Worm (Caenorhabditis elegans): ENCODE data around the gene del-8.

DNA sequence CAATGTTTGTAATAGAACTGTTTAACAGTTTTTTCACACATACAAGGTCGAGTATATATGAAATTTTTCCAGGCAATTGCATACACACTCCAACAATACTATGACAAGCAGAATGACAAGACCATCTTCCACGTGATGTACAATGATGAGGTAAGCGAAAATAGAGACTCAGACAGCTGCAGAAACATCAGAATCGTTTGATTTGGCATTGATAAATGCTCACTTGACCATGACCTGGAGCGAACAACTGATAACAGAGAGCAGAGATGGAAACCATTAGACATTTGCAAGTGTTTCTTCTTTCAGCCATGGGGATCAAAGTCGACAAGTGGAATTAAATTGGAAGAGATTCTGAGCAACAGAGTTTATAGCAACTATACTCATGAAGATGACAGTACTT is 48.8 kb upstream of the del-8 start:
- TF ChIP-seq saeg-2 (GFP tag; IDR thresholded peaks at IDR 0.05) (no peak), T26A8.4 (GFP tag; IDR thresholded peaks at IDR 0.05) (no peak), daf-8 (GFP tag; IDR thresholded peaks at IDR 0.05) (no peak), unc-62 (GFP tag; optimal IDR thresholded peaks at IDR 0.05 in 1 of 2) (peak in 1 of 2 experiments; percentile 95), unc-62 (tag; optimal IDR thresholded peaks at IDR 0.05) (no peak), F10B5.3 (tag; optimal IDR thresholded peaks at IDR 0.05) (no peak), nhr-10 (tag; optimal IDR thresholded peaks at IDR 0.05) (no peak), D1046.2 (GFP tag; IDR thresholded peaks at IDR 0.05) (no peak), F49E8.2 (tag; optimal IDR thresholded peaks at IDR 0.05; ENCODE audit: borderline replicate concordance) (no peak), hlh-30 (tag; optimal IDR thresholded peaks at IDR 0.05; ENCODE audit: insufficient read depth) (peak; percentile 89), dmd-9 (GFP tag; IDR thresholded peaks at IDR 0.05) (no peak), ama-1 (optimal IDR thresholded peaks at IDR 0.05) (no peak), nhr-76 (tag; optimal IDR thresholded peaks at IDR 0.05) (no peak), daf-19 (GFP tag; conservative IDR thresholded peaks at IDR 0.05) (no peak), nhr-28 (tag; optimal IDR thresholded peaks at IDR 0.05) (peak; percentile 86)

Data from whole organism, L4 larva.